Fruit fly (Drosophila melanogaster): ENCODE results near the gene Sec15.

Gene Sec15

dm6 chr3R:21133517-21133916 lies 25.7 kb upstream of the Sec15 start, which contains the start of gene Trm7-34:
Gene Trm7-34, minus strand, starts transcription at chr3R:21133881.
- no peak for TF ChIP-seq gl (tag; optimal IDR thresholded peaks at IDR 0.05)
- no peak for TF ChIP-seq Pif1A (GFP tag; optimal IDR thresholded peaks at IDR 0.05)
- no peak for TF ChIP-seq CG34367 (tag; optimal IDR thresholded peaks at IDR 0.05)
- no peak for TF ChIP-seq CG13204 (GFP tag; optimal IDR thresholded peaks at IDR 0.05)
- no peak for TF ChIP-seq EcR (GFP tag; optimal IDR thresholded peaks at IDR 0.05)
- TF ChIP-seq CG17806 (tag; optimal IDR thresholded peaks at IDR 0.05) = no peak
- TF ChIP-seq CG15710 (tag; optimal IDR thresholded peaks at IDR 0.05) = no peak
- no peak for TF ChIP-seq fd96Ca (GFP tag; IDR thresholded peaks at IDR 0.05)
- TF ChIP-seq Snoo (tag; optimal IDR thresholded peaks at IDR 0.05) = no peak
- no peak for TF ChIP-seq CG8159 (tag; optimal IDR thresholded peaks at IDR 0.05)
- TF ChIP-seq Pif1B (GFP tag; optimal IDR thresholded peaks at IDR 0.05) = no peak
- TF ChIP-seq rn (GFP tag; IDR thresholded peaks at IDR 0.05) = no peak
- TF ChIP-seq CG14655 (GFP tag; optimal IDR thresholded peaks at IDR 0.05) = no peak
- no peak for TF ChIP-seq CG32121 (GFP tag; IDR thresholded peaks at IDR 0.05)
- TF ChIP-seq CG10348 (GFP tag; IDR thresholded peaks at IDR 0.05) = no peak
- TF ChIP-seq D1 (tag; optimal IDR thresholded peaks at IDR 0.05) = no peak
- no peak for TF ChIP-seq CG4496 (GFP tag; IDR thresholded peaks at IDR 0.05)
- TF ChIP-seq CG9948 (tag; optimal IDR thresholded peaks at IDR 0.05) = no peak
- no peak for TF ChIP-seq CG12605 (GFP tag; IDR thresholded peaks at IDR 0.05)

- no peak for TF ChIP-seq CG8159 (tag; optimal IDR thresholded peaks at IDR 0.05)
- TF ChIP-seq Ets98B (GFP tag; IDR thresholded peaks at IDR 0.05) = no peak
- no peak for TF ChIP-seq gl (tag; optimal IDR thresholded peaks at IDR 0.05)
- TF ChIP-seq CG12605 (GFP tag; IDR thresholded peaks at IDR 0.05) = no peak
- no peak for TF ChIP-seq EcR (GFP tag; optimal IDR thresholded peaks at IDR 0.05)
- TF ChIP-seq fd96Ca (GFP tag; IDR thresholded peaks at IDR 0.05) = no peak
- no peak for TF ChIP-seq CG9948 (tag; optimal IDR thresholded peaks at IDR 0.05)
- no peak for TF ChIP-seq D1 (tag; optimal IDR thresholded peaks at IDR 0.05)
- TF ChIP-seq CG8301 (tag; optimal IDR thresholded peaks at IDR 0.05) = no peak
- no peak for TF ChIP-seq CG32121 (GFP tag; IDR thresholded peaks at IDR 0.05)
- TF ChIP-seq Snoo (tag; optimal IDR thresholded peaks at IDR 0.05) = no peak
These were observed 22.3 kb upstream of the Sec15 start, which contains the start of gene Ice2 for dm6 chr3R:21130050-21130449. Gene Ice2, plus strand, starts transcription at chr3R:21130216.

dm6 chr3R:21129617-21130016 lies 21.8 kb upstream of the Sec15 start, which contains the start of gene Obp93a:
Gene Obp93a, minus strand, starts transcription at chr3R:21129717.
- no peak for TF ChIP-seq CG8301 (tag; optimal IDR thresholded peaks at IDR 0.05)
- no peak for TF ChIP-seq Snoo (tag; optimal IDR thresholded peaks at IDR 0.05)
- TF ChIP-seq CG15710 (tag; optimal IDR thresholded peaks at IDR 0.05) = no peak
- no peak for TF ChIP-seq CG32121 (GFP tag; IDR thresholded peaks at IDR 0.05)

- TF ChIP-seq Snoo (tag; optimal IDR thresholded peaks at IDR 0.05) (peak; percentile 53), CG4496 (GFP tag; IDR thresholded peaks at IDR 0.05) (peak; percentile 77; the same call in 2 of the 3 replicates), CG8159 (tag; optimal IDR thresholded peaks at IDR 0.05) (no peak), CG17806 (tag; optimal IDR thresholded peaks at IDR 0.05) (no peak), CG14655 (GFP tag; optimal IDR thresholded peaks at IDR 0.05) (no peak), CG13204 (GFP tag; optimal IDR thresholded peaks at IDR 0.05) (no peak), CG32121 (GFP tag; IDR thresholded peaks at IDR 0.05) (peak; percentile 27; the same call in 1 of the 2 replicates), D1 (tag; optimal IDR thresholded peaks at IDR 0.05) (no peak), CG12605 (GFP tag; IDR thresholded peaks at IDR 0.05) (no peak), gl (tag; optimal IDR thresholded peaks at IDR 0.05) (no peak), CG9948 (tag; optimal IDR thresholded peaks at IDR 0.05) (no peak), CG15710 (tag; optimal IDR thresholded peaks at IDR 0.05) (peak; percentile 13), Ets98B (GFP tag; IDR thresholded peaks at IDR 0.05) (peak; percentile 34; the same call in 1 of the 2 replicates), CG34367 (tag; optimal IDR thresholded peaks at IDR 0.05) (no peak), fd96Ca (GFP tag; IDR thresholded peaks at IDR 0.05) (peak; percentile 12; the same call in 1 of the 3 replicates), CG10348 (GFP tag; IDR thresholded peaks at IDR 0.05) (no peak), rn (GFP tag; IDR thresholded peaks at IDR 0.05) (no peak), Pif1A (GFP tag; optimal IDR thresholded peaks at IDR 0.05) (no peak), EcR (GFP tag; optimal IDR thresholded peaks at IDR 0.05) (no peak), CG8301 (tag; optimal IDR thresholded peaks at IDR 0.05) (no peak), Pif1B (GFP tag; optimal IDR thresholded peaks at IDR 0.05) (no peak)
These were observed 19.7 kb upstream of the Sec15 start, which contains the start of the genes slmb and CG5793 for dm6 chr3R:21127352-21127985. Gene slmb, minus strand, starts transcription at chr3R:21127485. Gene CG5793, plus strand, starts transcription at chr3R:21127573.

- TF ChIP-seq CG12605 (GFP tag; IDR thresholded peaks at IDR 0.05) (no peak), EcR (GFP tag; optimal IDR thresholded peaks at IDR 0.05) (peak; percentile 66)
These were observed 19.0 kb upstream of the Sec15 start for dm6 chr3R:21126673-21127284.

dm6 chr3R:21124225-21124624 lies 16.5 kb upstream of the Sec15 start:
- peak; percentile 96 for TF ChIP-seq EcR (GFP tag; optimal IDR thresholded peaks at IDR 0.05)
- TF ChIP-seq CG4496 (GFP tag; IDR thresholded peaks at IDR 0.05) = no peak

Data from whole organism, pupa.